Fruit fly (Drosophila melanogaster) whole organism, embryonic: ENCODE data around the gene CG10948.

ENCODE experiments used
- Atf6 ChIP-seq: fragments of 200-800 bp; sonication (Bioruptor generic); IDR thresholded peaks from 2 replicates; pipeline ENCODE4 v1.3.6; 2022; ENCODE audit warnings: missing biosample characterization, missing genetic modification characterization
- B-H1 ChIP-seq: fragments of 200-800 bp; sonication (Bioruptor generic); IDR thresholded peaks from 3 replicates; pipeline ENCODE4 v1.3.6; 2022; ENCODE audit warnings: missing biosample characterization, missing genetic modification characterization
- CG1024 ChIP-seq: fragments of 200-800 bp; sonication (Bioruptor generic); IDR thresholded peaks from 2 replicates; pipeline ENCODE4 v1.3.6; 2022; ENCODE audit warnings: missing biosample characterization, missing genetic modification characterization
- CG10654 ChIP-seq: fragments of 200-800 bp; sonication (Bioruptor generic); optimal IDR thresholded peaks from 2 replicates; lab custom pipeline; 2016; ENCODE audit warnings: missing biosample characterization, missing genetic modification characterization
- CG12659 ChIP-seq: fragments of 200-800 bp; sonication (Bioruptor generic); optimal IDR thresholded peaks from 3 replicates; lab custom pipeline; 2017; ENCODE audit warnings: mild to moderate bottlenecking, missing biosample characterization, missing genetic modification reagents, missing genetic modification characterization
- CG14050 ChIP-seq: fragments of 200-800 bp; sonication (Bioruptor generic); IDR thresholded peaks from 3 replicates; pipeline ENCODE4 v1.3.6; 2022; ENCODE audit warnings: missing biosample characterization, missing genetic modification characterization
- CG15073 ChIP-seq: fragments of 200-800 bp; sonication (Bioruptor generic); optimal IDR thresholded peaks from 2 replicates; lab custom pipeline; 2016; ENCODE audit warnings: missing biosample characterization, missing genetic modification characterization
- CG15601 ChIP-seq: fragments of 200-800 bp; sonication (Bioruptor generic); optimal IDR thresholded peaks from 3 replicates; lab custom pipeline; 2019; ENCODE audit warnings: missing biosample characterization, mild to moderate bottlenecking, missing genetic modification characterization, moderate library complexity
- CG17359 ChIP-seq: fragments of 200-800 bp; sonication (Bioruptor generic); optimal IDR thresholded peaks from 3 replicates; lab custom pipeline; 2018; ENCODE audit warnings: missing biosample characterization, mild to moderate bottlenecking, missing genetic modification characterization, moderate library complexity
- CG17829 ChIP-seq: fragments of 200-800 bp; optimal IDR thresholded peaks from 2 replicates; lab custom pipeline; 2019; ENCODE audit warnings: missing biosample characterization, mild to moderate bottlenecking, missing genetic modification characterization, moderate library complexity
- CG18011 ChIP-seq: fragments of 200-800 bp; sonication (Bioruptor generic); optimal IDR thresholded peaks from 2 replicates; lab custom pipeline; 2017; ENCODE audit warnings: missing biosample characterization, missing genetic modification characterization, mild to moderate bottlenecking, moderate library complexity, missing genotype
- CG2120 ChIP-seq: fragments of 200-800 bp; sonication (Bioruptor generic); optimal IDR thresholded peaks from 3 replicates; lab custom pipeline; 2016; ENCODE audit warnings: missing biosample characterization, missing genetic modification characterization
- CG2678 ChIP-seq: fragments of 200-800 bp; sonication (Bioruptor generic); optimal IDR thresholded peaks from 3 replicates; lab custom pipeline; 2019; ENCODE audit warnings: missing biosample characterization, mild to moderate bottlenecking, missing genetic modification characterization, moderate library complexity
- CG30431 ChIP-seq: fragments of 200-800 bp; sonication (Bioruptor generic); optimal IDR thresholded peaks from 2 replicates; lab custom pipeline; 2017; ENCODE audit warnings: missing biosample characterization, missing genetic modification characterization
- CG34422 ChIP-seq: fragments of 200-800 bp; sonication (Bioruptor generic); IDR thresholded peaks from 3 replicates; pipeline ENCODE4 v1.3.6; 2022; ENCODE audit warnings: missing biosample characterization, missing genetic modification characterization
- CG4328 ChIP-seq: fragments of 200-800 bp; sonication (Bioruptor generic); optimal IDR thresholded peaks from 3 replicates; lab custom pipeline; 2017; ENCODE audit warnings: missing biosample characterization, missing genetic modification reagents, missing genetic modification characterization
- CG6813 ChIP-seq: fragments of 200-800 bp; sonication (Bioruptor generic); optimal IDR thresholded peaks from 2 replicates; lab custom pipeline; 2017; ENCODE audit warnings: missing biosample characterization, missing genetic modification characterization, mild to moderate bottlenecking, moderate library complexity, missing genetic modification reagents
- CG7372 ChIP-seq: fragments of 200-800 bp; sonication (Bioruptor generic); IDR thresholded peaks from 2 replicates; pipeline ENCODE4 v1.3.6; 2022; ENCODE audit warnings: missing biosample characterization, missing genetic modification characterization
- CG8281 ChIP-seq: fragments of 200-800 bp; sonication (Bioruptor generic); optimal IDR thresholded peaks from 2 replicates; lab custom pipeline; 2018; ENCODE audit warnings: missing biosample characterization, mild to moderate bottlenecking, missing genetic modification characterization, moderate library complexity
- CG8944 ChIP-seq: fragments of 200-800 bp; sonication (Bioruptor generic); optimal IDR thresholded peaks from 3 replicates; lab custom pipeline; 2016; ENCODE audit warnings: missing biosample characterization, missing genetic modification characterization
- CG9797 ChIP-seq: fragments of 200-800 bp; sonication (Bioruptor generic); optimal IDR thresholded peaks from 3 replicates; lab custom pipeline; 2018; ENCODE audit warnings: missing biosample characterization, mild to moderate bottlenecking, missing genetic modification characterization
- CkIIα-i1 ChIP-seq: fragments of 200-800 bp; sonication (Bioruptor generic); IDR thresholded peaks from 2 replicates; pipeline ENCODE4 v1.3.6; 2022; ENCODE audit warnings: missing biosample characterization, missing genetic modification characterization
- Dbx ChIP-seq: fragments of 200-800 bp; sonication (Bioruptor generic); IDR thresholded peaks from 3 replicates; pipeline ENCODE4 v1.3.6; 2022; ENCODE audit warnings: missing biosample characterization, missing genetic modification characterization
- Deaf1 ChIP-seq: fragments of 200-800 bp; optimal IDR thresholded peaks from 3 replicates; lab custom pipeline; 2019; ENCODE audit warnings: missing biosample characterization, mild to moderate bottlenecking, missing genetic modification characterization, moderate library complexity
- Dip3 ChIP-seq: fragments of 200-800 bp; sonication (Bioruptor generic); optimal IDR thresholded peaks from 3 replicates; lab custom pipeline; 2016; ENCODE audit warnings: missing biosample characterization, missing genetic modification characterization
- HLH4C ChIP-seq: fragments of 200-800 bp; sonication (Bioruptor generic); IDR thresholded peaks from 3 replicates; pipeline ENCODE4 v1.3.6; 2022; ENCODE audit warnings: missing biosample characterization, missing genetic modification characterization; ENCODE audit not compliant: partially characterized antibody
- Hmr ChIP-seq: fragments of 200-800 bp; sonication (Bioruptor generic); optimal IDR thresholded peaks from 3 replicates; lab custom pipeline; 2017; ENCODE audit warnings: mild to moderate bottlenecking, missing biosample characterization, missing genetic modification reagents, missing genetic modification characterization
- Lhr ChIP-seq: fragments of 200-800 bp; sonication (Bioruptor generic); optimal IDR thresholded peaks from 3 replicates; lab custom pipeline; 2017; ENCODE audit warnings: mild to moderate bottlenecking, missing biosample characterization, missing genetic modification reagents, missing genetic modification characterization
- Ptx1 ChIP-seq: fragments of 200-800 bp; sonication (Bioruptor generic); IDR thresholded peaks from 2 replicates; pipeline ENCODE4 v1.3.6; 2022; ENCODE audit warnings: missing biosample characterization, missing genetic modification characterization
- Side ChIP-seq: fragments of 200-800 bp; sonication (Bioruptor generic); optimal IDR thresholded peaks from 2 replicates; lab custom pipeline; 2016; ENCODE audit warnings: missing biosample characterization, missing genetic modification characterization
- Sox102F ChIP-seq: fragments of 200-800 bp; sonication (Bioruptor generic); optimal IDR thresholded peaks from 2 replicates; lab custom pipeline; 2018; ENCODE audit warnings: missing biosample characterization, mild to moderate bottlenecking, missing genetic modification characterization, moderate library complexity
- ara ChIP-seq: fragments of 200-800 bp; sonication (Bioruptor generic); IDR thresholded peaks from 2 replicates; pipeline ENCODE4 v1.3.6; 2022; ENCODE audit warnings: missing biosample characterization, missing genetic modification characterization
- cg ChIP-seq: fragments of 200-800 bp; sonication (Bioruptor generic); optimal IDR thresholded peaks from 3 replicates; lab custom pipeline; 2019; ENCODE audit warnings: missing biosample characterization, mild to moderate bottlenecking, missing genetic modification characterization, moderate library complexity
- ems ChIP-seq: fragments of 200-800 bp; sonication (Bioruptor generic); optimal IDR thresholded peaks from 3 replicates; lab custom pipeline; 2016; ENCODE audit warnings: missing biosample characterization, missing genetic modification characterization
- fd3F ChIP-seq: fragments of 200-800 bp; sonication (Bioruptor generic); optimal IDR thresholded peaks from 2 replicates; lab custom pipeline; 2018; ENCODE audit warnings: missing biosample characterization, mild to moderate bottlenecking, missing genetic modification characterization, moderate library complexity
- gro ChIP-seq: fragments of 200-800 bp; sonication (Bioruptor generic); optimal IDR thresholded peaks from 2 replicates; lab custom pipeline; 2016; ENCODE audit warnings: missing biosample characterization, missing genetic modification characterization
- hkb ChIP-seq, 2 experiments: fragments of 200-800 bp in 1 of 2; fragments of >200 bp in 1 of 2; sonication (Bioruptor generic) in 1 of 2; IDR thresholded peaks in 1 of 2; optimal IDR thresholded peaks in 1 of 2; 2 replicates each; pipeline versions ENCODE4 v1.3.6 to Lab custom; 2017 to 2022; ENCODE audit warnings: missing biosample characterization in 1 of 2, missing genetic modification characterization in 1 of 2
- hth ChIP-seq: fragments of >200 bp; optimal IDR thresholded peaks from 2 replicates; lab custom pipeline; 2017; ENCODE audit warnings: inconsistent platforms
- kah ChIP-seq: fragments of 200-800 bp; sonication (Bioruptor generic); optimal IDR thresholded peaks from 2 replicates; lab custom pipeline; 2018; ENCODE audit warnings: missing biosample characterization, mild to moderate bottlenecking, missing genetic modification characterization
- lmd ChIP-seq: fragments of 200-800 bp; sonication (Bioruptor generic); IDR thresholded peaks from 2 replicates; pipeline ENCODE4 v1.3.6; 2022; ENCODE audit warnings: missing biosample characterization, missing genetic modification characterization
- nerfin-1 ChIP-seq: fragments of 200-800 bp; sonication (Bioruptor generic); optimal IDR thresholded peaks from 3 replicates; lab custom pipeline; 2019; ENCODE audit warnings: missing biosample characterization, mild to moderate bottlenecking, missing genetic modification characterization, moderate library complexity
- pum ChIP-seq: fragments of 200-800 bp; sonication (Bioruptor generic); optimal IDR thresholded peaks from 2 replicates; lab custom pipeline; 2016; ENCODE audit warnings: missing biosample characterization, missing genetic modification characterization
- scrt ChIP-seq: fragments of 200-800 bp; sonication (Bioruptor generic); optimal IDR thresholded peaks from 2 replicates; lab custom pipeline; 2018; ENCODE audit warnings: missing biosample characterization, mild to moderate bottlenecking, missing genetic modification characterization, moderate library complexity
- sens ChIP-seq: fragments of 200-800 bp; sonication (Bioruptor generic); peaks from one replicate; lab custom pipeline; 2016; ENCODE audit warnings: missing biosample characterization, missing genetic modification characterization
- sob ChIP-seq: fragments of 200-800 bp; sonication (Bioruptor generic); IDR thresholded peaks from 2 replicates; pipeline ENCODE4 v1.3.6; 2022; ENCODE audit warnings: missing biosample characterization, missing genetic modification characterization
- stc ChIP-seq: fragments of 200-800 bp; sonication (Bioruptor generic); IDR thresholded peaks from 2 replicates; pipeline ENCODE4 v1.3.6; 2022; ENCODE audit warnings: missing biosample characterization, missing genetic modification characterization
- stwl ChIP-seq: fragments of 200-800 bp; sonication (Bioruptor generic); optimal IDR thresholded peaks from 3 replicates; lab custom pipeline; 2018; ENCODE audit warnings: missing biosample characterization, mild to moderate bottlenecking, missing genetic modification characterization, moderate library complexity
- tna ChIP-seq: fragments of 200-800 bp; sonication (Bioruptor generic); IDR thresholded peaks from 2 replicates; pipeline ENCODE4 v1.3.6; 2022; ENCODE audit warnings: missing biosample characterization, missing genetic modification characterization; ENCODE audit not compliant: partially characterized antibody
- twi ChIP-seq: fragments of 200-800 bp; optimal IDR thresholded peaks from 2 replicates; lab custom pipeline; 2019; ENCODE audit warnings: missing biosample characterization, mild to moderate bottlenecking, missing genetic modification characterization, moderate library complexity
- unpg ChIP-seq: fragments of 200-800 bp; sonication (Bioruptor generic); optimal IDR thresholded peaks from 3 replicates; lab custom pipeline; 2018; ENCODE audit warnings: missing biosample characterization, mild to moderate bottlenecking, missing genetic modification characterization, moderate library complexity

CG10948 gene

dm6 chr3L:12892485-12893173, 42.7 kb upstream of the CG10948 start, which contains the start of gene CG14118 (continued):
- TF ChIP-seq CG1024 (no peak), CG18011 (no peak), CG8281 (tag; lab: Kevin White, UChicago) (peak; percentile 10), kah (GFP tag; lab: Kevin White, UChicago) (peak; percentile 87), CG2678 (tag; lab: Kevin White, UChicago) (peak; percentile 45), Hmr (GFP tag; lab: Kevin White, UChicago) (peak; percentile 8), Lhr (no peak), Deaf1 (tag; lab: Kevin White, UChicago) (no peak), hth (lab: Kevin White, UChicago) (no peak), CG17829 (tag; lab: Kevin White, UChicago) (no peak), stc (GFP tag; lab: Robert Waterston, UW) (0 out of 2 replicates have a peak, but pooled peaks have one; percentile 14), CkIIα-i1 (GFP tag; lab: Robert Waterston, UW) (no peak), Ptx1 (GFP tag; lab: Robert Waterston, UW) (0 out of 2 replicates have a peak, but pooled peaks have one; percentile 15), CG15601 (tag; lab: Kevin White, UChicago) (peak; percentile 46), Atf6 (peak; percentile 56), CG2120 (peak; percentile 24), Sox102F (GFP tag; lab: Kevin White, UChicago) (peak; percentile 28), sens (GFP tag; lab: Kevin White, UChicago) (peak; percentile 68), lmd (GFP tag; lab: Robert Waterston, UW) (no peak), CG17359 (tag; lab: Kevin White, UChicago) (no peak), sob (GFP tag; lab: Robert Waterston, UW) (no peak), stwl (tag; lab: Kevin White, UChicago) (no peak), ems (GFP tag; lab: Kevin White, UChicago) (no peak), scrt (GFP tag; lab: Kevin White, UChicago) (no peak), CG9797 (no peak), unpg (no peak), CG15073 (GFP tag; lab: Kevin White, UChicago) (no peak), CG14050 (GFP tag; lab: Robert Waterston, UW) (no peak), CG7372 (GFP tag; lab: Robert Waterston, UW) (no peak), Dip3 (GFP tag; lab: Kevin White, UChicago) (no peak), cg (peak; percentile 23), pum (no peak), Side (GFP tag; lab: Kevin White, UChicago) (no peak), CG30431 (GFP tag; lab: Kevin White, UChicago) (no peak), HLH4C (GFP tag; lab: Robert Waterston, UW) (no peak), nerfin-1 (tag; lab: Kevin White, UChicago) (no peak), CG12659 (peak; percentile 42), B-H1 (GFP tag; lab: Robert Waterston, UW) (no peak), CG34422 (GFP tag; lab: Robert Waterston, UW) (peak; percentile 10; the same call in 1 of the 3 replicates), hkb (optimal IDR thresholded peaks at IDR 0.05; lab: Kevin White, UChicago) (no peak), hkb (GFP tag; IDR thresholded peaks at IDR 0.05; lab: Robert Waterston, UW) (no peak), CG10654 (GFP tag; lab: Kevin White, UChicago) (no peak), CG8944 (no peak), CG4328 (GFP tag; lab: Kevin White, UChicago) (no peak), CG6813 (GFP tag; lab: Kevin White, UChicago) (no peak), fd3F (GFP tag; lab: Kevin White, UChicago) (peak; percentile 61), ara (no peak), twi (tag; lab: Kevin White, UChicago) (no peak), Dbx (GFP tag; lab: Robert Waterston, UW) (0 out of 3 replicates have a peak, but pooled peaks have one; percentile 18), tna (GFP tag; lab: Robert Waterston, UW) (no peak), gro (no peak)
